Worm (Caenorhabditis elegans) whole organism, midembryonic: Measurements from ENCODE around the gene stg-1.

Experiments
- T22C8.4 ChIP-seq: fragments of 200-800 bp; sonication (Bioruptor generic); IDR thresholded peaks from 2 replicates; pipeline ENCODE4 v1.3.6; 2022; ENCODE audit warnings: missing genetic modification characterization, missing compliant biosample characterization
- cog-1 ChIP-seq: sonication (generic microtip); optimal IDR thresholded peaks from 2 replicates; lab custom pipeline; 2016; ENCODE audit warnings: missing genetic modification characterization, missing compliant biosample characterization
- flt-1 ChIP-seq: fragments of 200-800 bp; sonication (Bioruptor generic); IDR thresholded peaks from 2 replicates; pipeline ENCODE4 v1.3.6; 2022; ENCODE audit warnings: missing genetic modification characterization, missing compliant biosample characterization
- klf-2 ChIP-seq: fragments of 200-800 bp; sonication (Bioruptor generic); conservative IDR thresholded peaks from 2 replicates; pipeline ENCODE4 v1.3.6; 2022; ENCODE audit warnings: missing genetic modification reagents, missing genetic modification characterization, missing compliant biosample characterization
- med-1 ChIP-seq: sonication (generic microtip); optimal IDR thresholded peaks from 2 replicates; lab custom pipeline; 2017; ENCODE audit warnings: missing genetic modification characterization, mild to moderate bottlenecking, missing compliant biosample characterization, antibody characterized with exemption, missing genetic modification reagents; ENCODE audit not compliant: insufficient read depth
- ref-1 ChIP-seq: fragments of 200-800 bp; sonication (Bioruptor generic); conservative IDR thresholded peaks from 2 replicates; pipeline ENCODE4 v1.3.6; 2022; ENCODE audit warnings: missing genetic modification reagents, missing genetic modification characterization, missing compliant biosample characterization
- tab-1 ChIP-seq: fragments of 200-800 bp; sonication (Bioruptor generic); IDR thresholded peaks from 2 replicates; pipeline ENCODE4 v1.3.6; 2022; ENCODE audit warnings: missing genetic modification characterization, missing compliant biosample characterization
- ztf-23 ChIP-seq: fragments of 200-800 bp; sonication (Bioruptor generic); IDR thresholded peaks from 2 replicates; pipeline ENCODE4 v1.3.6; 2022; ENCODE audit warnings: missing genetic modification reagents, missing genetic modification characterization, missing compliant biosample characterization
- ztf-29 ChIP-seq: fragments of 200-800 bp; sonication (Bioruptor generic); IDR thresholded peaks from 2 replicates; pipeline ENCODE4 v1.3.6; 2022; ENCODE audit warnings: missing genetic modification reagents, missing genetic modification characterization, missing compliant biosample characterization

stg-1 gene

DNA sequence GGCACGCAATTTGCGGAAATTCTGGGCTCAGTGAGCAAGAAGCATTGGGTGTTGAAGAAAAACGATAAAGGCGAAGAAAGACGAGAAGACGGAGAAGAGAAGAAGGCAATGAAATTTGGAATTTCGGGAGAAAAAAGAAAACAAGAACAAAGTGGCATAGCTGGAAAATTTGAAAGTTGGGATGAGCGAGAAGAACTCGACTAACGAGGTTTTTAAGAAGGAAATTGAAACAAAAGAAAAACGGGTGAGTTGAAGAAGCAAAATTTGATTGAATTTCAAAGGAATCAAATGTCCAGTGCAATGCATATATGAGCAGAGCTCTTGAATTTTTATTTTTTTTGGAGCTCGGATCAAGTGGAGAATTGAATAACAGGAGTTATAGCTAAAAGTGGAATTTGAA is 38.7 kb downstream of the stg-1 start:
- no peak for TF ChIP-seq ztf-23 (GFP tag; lab: Robert Waterston, UW)
- no peak for TF ChIP-seq ztf-29 (GFP tag; lab: Robert Waterston, UW)
- no peak for TF ChIP-seq tab-1
- TF ChIP-seq flt-1, result no peak
- no peak for TF ChIP-seq klf-2 (GFP tag; lab: Robert Waterston, UW)
- no peak for TF ChIP-seq med-1 (GFP tag; lab: Kevin White, UChicago)
- TF ChIP-seq ref-1 (GFP tag; lab: Robert Waterston, UW), result no peak
- no peak for TF ChIP-seq cog-1 (tag; lab: Kevin White, UChicago)
- TF ChIP-seq T22C8.4 (GFP tag; lab: Robert Waterston, UW), result no peak

DNA sequence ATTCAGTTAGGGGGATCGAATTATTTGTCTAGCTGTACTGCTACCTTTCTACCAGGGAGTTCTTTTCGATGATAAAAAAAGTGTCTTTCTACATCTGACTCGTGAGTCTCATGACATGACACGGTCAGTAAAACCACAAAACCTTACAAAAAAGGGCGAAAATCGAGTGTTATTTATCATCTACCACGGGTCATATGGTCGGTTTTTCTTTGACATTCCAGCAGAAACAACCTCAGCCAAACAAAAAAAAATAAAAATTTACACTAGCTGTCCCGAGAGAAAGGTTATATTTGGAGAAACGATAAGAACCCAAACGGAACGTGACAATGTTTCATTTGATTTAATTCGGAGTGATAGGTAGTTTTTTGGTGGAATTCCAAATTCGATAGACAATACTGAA is 40.8 kb downstream of the stg-1 start:
- TF ChIP-seq ztf-23 (GFP tag; lab: Robert Waterston, UW), result no peak
- TF ChIP-seq klf-2 (GFP tag; lab: Robert Waterston, UW), result no peak
- no peak for TF ChIP-seq flt-1

DNA sequence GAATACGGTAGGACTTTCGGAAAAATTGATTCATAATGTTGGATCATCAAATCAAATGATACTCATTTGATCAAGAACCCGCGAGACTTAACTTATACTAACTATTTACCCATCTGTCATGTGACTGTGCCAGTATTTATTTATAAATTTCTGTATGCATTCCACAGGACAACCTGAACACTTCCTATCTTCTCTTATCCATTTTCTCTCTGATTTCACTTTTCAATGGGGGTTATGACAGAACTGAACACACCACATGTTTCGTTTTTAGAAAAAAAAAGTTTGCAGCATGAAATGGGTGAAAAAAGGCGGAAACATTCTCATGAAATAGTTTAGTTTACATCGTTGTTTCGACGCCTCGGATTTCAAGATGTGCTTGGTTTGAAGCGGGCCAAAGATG is 42.9 kb downstream of the stg-1 start:
- TF ChIP-seq tab-1 (no peak), cog-1 (tag; lab: Kevin White, UChicago) (no peak), ztf-29 (GFP tag; lab: Robert Waterston, UW) (no peak), klf-2 (GFP tag; lab: Robert Waterston, UW) (no peak)

DNA sequence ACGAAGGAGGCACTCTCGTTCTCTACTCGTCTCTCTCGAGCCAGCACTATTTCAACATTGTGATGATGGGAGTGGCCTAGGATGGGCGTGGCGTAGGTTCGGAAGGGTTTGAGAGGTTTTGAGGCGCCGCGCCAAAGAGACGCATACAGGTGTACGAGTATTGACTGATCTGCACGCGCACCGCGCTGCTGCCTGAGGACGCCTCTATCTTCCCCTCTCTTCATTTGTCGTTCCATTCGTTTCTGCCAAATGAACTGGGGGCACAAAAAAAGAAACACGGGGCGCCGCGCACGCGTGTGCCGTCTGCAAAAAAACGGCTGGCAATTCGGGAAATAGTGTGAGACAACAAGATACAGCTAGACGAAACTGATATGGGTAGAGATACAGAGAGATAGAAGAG is 44.4 kb downstream of the stg-1 start, which contains the start of gene lec-2:
Gene lec-2, minus strand, starts transcription at position 171 of the 400 bp plus-strand sequence.
- TF ChIP-seq flt-1 (no peak), T22C8.4 (GFP tag; lab: Robert Waterston, UW) (no peak), med-1 (GFP tag; lab: Kevin White, UChicago) (no peak), ref-1 (GFP tag; lab: Robert Waterston, UW) (no peak), klf-2 (GFP tag; lab: Robert Waterston, UW) (no peak), cog-1 (tag; lab: Kevin White, UChicago) (no peak), ztf-29 (GFP tag; lab: Robert Waterston, UW) (no peak), tab-1 (no peak), ztf-23 (GFP tag; lab: Robert Waterston, UW) (no peak)

DNA sequence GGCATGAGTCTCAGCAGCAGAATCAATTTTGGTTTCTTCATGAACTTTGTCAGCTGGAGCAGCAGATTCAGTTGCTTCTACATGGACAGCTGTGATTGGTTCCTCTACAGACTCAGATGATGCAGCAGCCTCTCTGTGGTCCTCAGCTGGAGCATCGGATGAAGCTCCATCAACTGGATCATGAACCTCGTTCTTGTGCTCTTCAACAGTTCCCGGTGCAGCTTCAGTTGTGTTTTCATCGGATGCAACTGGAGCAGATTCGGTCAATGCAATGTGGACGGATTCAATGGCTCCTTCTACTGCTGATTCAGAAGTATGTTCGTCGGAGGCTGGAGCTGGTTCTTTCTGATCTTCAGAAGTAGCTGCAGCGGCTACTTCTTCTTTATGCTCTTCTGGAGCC is 46.1 kb downstream of the stg-1 start:
- TF ChIP-seq cog-1 (tag; lab: Kevin White, UChicago) (no peak), klf-2 (GFP tag; lab: Robert Waterston, UW) (no peak), ref-1 (GFP tag; lab: Robert Waterston, UW) (no peak), flt-1 (no peak), T22C8.4 (GFP tag; lab: Robert Waterston, UW) (no peak), ztf-23 (GFP tag; lab: Robert Waterston, UW) (no peak), tab-1 (no peak), med-1 (GFP tag; lab: Kevin White, UChicago) (no peak), ztf-29 (GFP tag; lab: Robert Waterston, UW) (no peak)

DNA sequence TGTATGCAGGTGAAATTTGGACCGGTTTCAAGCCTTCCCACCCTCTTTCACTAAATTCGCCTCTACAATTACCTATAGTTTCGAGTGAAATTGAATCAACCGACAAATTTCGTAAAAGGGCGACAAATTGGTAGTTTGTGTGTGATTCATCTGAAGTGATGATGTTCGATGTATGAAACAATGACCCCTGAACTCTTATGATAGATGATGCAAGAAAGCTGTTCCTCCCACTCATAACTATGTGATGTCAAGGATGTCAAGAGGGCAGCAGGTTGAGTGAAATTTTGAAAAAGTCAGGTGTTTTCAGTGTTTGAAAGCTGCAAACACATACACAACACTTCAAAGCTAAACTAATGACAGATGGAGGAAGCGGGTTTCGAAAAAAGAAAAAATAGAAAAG is 48.0 kb downstream of the stg-1 start:
- no peak for TF ChIP-seq tab-1
- no peak for TF ChIP-seq klf-2 (GFP tag; lab: Robert Waterston, UW)
- TF ChIP-seq flt-1, result no peak
- no peak for TF ChIP-seq cog-1 (tag; lab: Kevin White, UChicago)
- TF ChIP-seq med-1 (GFP tag; lab: Kevin White, UChicago), result no peak
- no peak for TF ChIP-seq T22C8.4 (GFP tag; lab: Robert Waterston, UW)
- no peak for TF ChIP-seq ztf-23 (GFP tag; lab: Robert Waterston, UW)
- no peak for TF ChIP-seq ref-1 (GFP tag; lab: Robert Waterston, UW)
- no peak for TF ChIP-seq ztf-29 (GFP tag; lab: Robert Waterston, UW)

DNA sequence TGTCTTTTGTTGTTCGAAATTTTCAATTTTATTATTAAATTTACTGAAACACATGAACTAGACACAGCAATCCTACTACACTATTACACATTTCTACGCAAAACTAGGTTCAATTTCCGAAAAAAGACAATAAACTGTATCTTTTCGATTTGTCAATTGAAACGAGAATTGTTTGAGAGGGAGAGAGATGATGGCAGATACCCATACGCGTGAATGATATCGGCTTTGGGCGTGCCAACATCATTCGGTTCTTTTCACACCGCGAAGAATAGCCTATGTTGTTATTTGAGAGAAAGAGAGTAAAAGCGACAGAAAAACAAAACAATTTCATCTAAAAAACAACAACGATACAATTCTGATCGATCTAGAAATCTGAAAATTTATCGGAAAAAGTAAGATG is 48.7 kb downstream of the stg-1 start:
- TF ChIP-seq cog-1 (tag; lab: Kevin White, UChicago), result no peak
- TF ChIP-seq flt-1, result no peak
- TF ChIP-seq med-1 (GFP tag; lab: Kevin White, UChicago), result no peak
- TF ChIP-seq klf-2 (GFP tag; lab: Robert Waterston, UW), result no peak
- no peak for TF ChIP-seq T22C8.4 (GFP tag; lab: Robert Waterston, UW)

DNA sequence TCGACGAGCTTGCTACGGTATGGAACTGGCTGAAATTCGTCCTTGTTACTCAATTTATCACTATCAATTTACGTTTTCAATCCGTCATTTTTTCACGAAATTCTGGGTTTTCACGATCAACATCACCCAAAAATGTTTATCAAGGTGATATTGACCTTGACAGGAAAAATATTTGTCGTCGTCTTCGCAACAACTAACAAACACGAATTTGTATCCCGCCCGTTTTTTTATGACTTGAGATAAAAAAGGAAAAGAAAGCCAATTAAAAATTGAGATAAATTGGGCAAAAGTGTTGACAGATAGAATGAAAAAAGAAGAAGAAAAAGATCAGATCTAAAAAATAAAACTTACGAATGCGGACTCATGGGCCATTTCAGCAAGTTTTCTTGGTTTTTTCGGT is 49.5 kb downstream of the stg-1 start:
- TF ChIP-seq T22C8.4 (GFP tag; lab: Robert Waterston, UW) (no peak), cog-1 (tag; lab: Kevin White, UChicago) (no peak), med-1 (GFP tag; lab: Kevin White, UChicago) (no peak), ztf-23 (GFP tag; lab: Robert Waterston, UW) (no peak), flt-1 (no peak), klf-2 (GFP tag; lab: Robert Waterston, UW) (no peak), ztf-29 (GFP tag; lab: Robert Waterston, UW) (no peak)

DNA sequence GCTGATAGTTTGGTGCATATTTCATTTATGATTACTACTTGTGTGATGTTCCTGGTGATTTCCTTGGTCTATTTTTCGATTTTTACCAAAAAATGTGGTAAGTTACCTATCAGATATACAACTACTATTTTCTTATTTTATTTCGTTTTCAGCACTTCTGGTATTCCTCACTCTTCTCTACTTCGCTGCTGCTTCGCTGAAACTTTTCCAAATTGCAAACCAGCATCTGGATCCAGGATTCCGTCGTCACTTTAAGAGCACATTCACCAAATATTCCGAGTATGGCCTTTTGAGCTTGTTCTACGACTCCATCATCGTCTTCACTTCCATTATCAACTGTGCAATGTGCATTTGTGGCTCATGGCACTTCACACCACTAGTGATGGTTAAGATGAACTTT is 51.9 kb downstream of the stg-1 start:
- TF ChIP-seq cog-1 (tag; lab: Kevin White, UChicago), result no peak

DNA sequence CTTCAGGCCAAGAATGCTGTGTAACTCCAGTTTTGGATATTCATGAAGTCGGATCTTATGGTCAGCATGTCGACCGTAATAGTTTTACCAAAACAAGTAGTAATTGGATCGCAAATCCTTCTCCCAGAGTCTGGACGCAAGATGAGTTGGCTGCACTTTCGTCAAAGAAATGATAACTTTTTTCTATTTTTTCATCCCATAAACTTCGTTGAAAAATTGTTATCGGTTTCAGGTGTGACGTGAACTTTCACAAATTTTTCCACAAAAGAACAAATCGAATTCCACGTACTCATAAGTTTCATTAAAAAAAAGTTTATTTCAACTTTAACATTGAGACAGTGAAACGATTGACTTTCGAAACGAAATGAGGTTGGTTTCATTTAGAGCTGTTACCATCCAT is 52.5 kb downstream of the stg-1 start, which contains the start of gene ZK892.5:
Gene ZK892.5, plus strand, starts transcription at position 301 of the 400 bp plus-strand sequence.
- TF ChIP-seq med-1 (GFP tag; lab: Kevin White, UChicago), result no peak
- TF ChIP-seq ztf-29 (GFP tag; lab: Robert Waterston, UW), result no peak
- no peak for TF ChIP-seq flt-1
- TF ChIP-seq klf-2 (GFP tag; lab: Robert Waterston, UW), result no peak
- TF ChIP-seq cog-1 (tag; lab: Kevin White, UChicago), result no peak
- TF ChIP-seq tab-1, result no peak
- TF ChIP-seq ref-1 (GFP tag; lab: Robert Waterston, UW), result no peak
- no peak for TF ChIP-seq ztf-23 (GFP tag; lab: Robert Waterston, UW)
- TF ChIP-seq T22C8.4 (GFP tag; lab: Robert Waterston, UW), result no peak
